Fruit fly (Drosophila melanogaster): Measurements from ENCODE around the gene CG14877.
"Not testable (repeated sequence)": the region's sequence is repeated elsewhere in the genome, so short reads cannot be mapped to it uniquely, and the experiment has no call there.

Gene CG14877

dm6 chr3R:15901097-15901709 is 5.3 kb upstream of the CG14877 start (continued):
- 0 out of 2 replicates have a peak, but pooled peaks have one; percentile 27 for TF ChIP-seq toy (GFP tag; IDR thresholded peaks at IDR 0.05)
- peak; percentile 55 for TF ChIP-seq al (GFP tag; IDR thresholded peaks at IDR 0.05)
- TF ChIP-seq hkb, prd (optimal IDR thresholded peaks at IDR 0.05): not testable (repeated sequence)
- peak; percentile 25; the same call in 1 of the 2 replicates for TF ChIP-seq hkb (GFP tag; IDR thresholded peaks at IDR 0.05)
- TF ChIP-seq CG7372 (GFP tag; IDR thresholded peaks at IDR 0.05), result peak; percentile 46; the same call in 1 of the 2 replicates
- peak; percentile 46; the same call in 1 of the 3 replicates for TF ChIP-seq CG11456 (GFP tag; IDR thresholded peaks at IDR 0.05)
- TF ChIP-seq CG11247 (GFP tag; IDR thresholded peaks at IDR 0.05), result 0 out of 2 replicates have a peak, but pooled peaks have one; percentile 9
- peak; percentile 67; the same call in 2 of the 3 replicates for TF ChIP-seq dysf (GFP tag; IDR thresholded peaks at IDR 0.05)
- TF ChIP-seq prd (GFP tag; IDR thresholded peaks at IDR 0.05), result peak; percentile 47; the same call in 2 of the 3 replicates
- 0 out of 3 replicates have a peak, but pooled peaks have one; percentile 11 for TF ChIP-seq CG2889 (GFP tag; IDR thresholded peaks at IDR 0.05)
- TF ChIP-seq CG9932 (GFP tag; IDR thresholded peaks at IDR 0.05), result peak; percentile 81
- TF ChIP-seq Adf1 (GFP tag; IDR thresholded peaks at IDR 0.05), result peak; percentile 29; the same call in 1 of the 2 replicates
- TF ChIP-seq Atf6 (GFP tag; IDR thresholded peaks at IDR 0.05), result peak; percentile 73
- peak; percentile 91 for TF ChIP-seq Drgx (GFP tag; IDR thresholded peaks at IDR 0.05)
- TF ChIP-seq Xrp1 (GFP tag; IDR thresholded peaks at IDR 0.05), result peak; percentile 39; the same call in 1 of the 2 replicates

dm6 chr3R:15899650-15900049 is 3.8 kb upstream of the CG14877 start:
- TF ChIP-seq run (tag; optimal IDR thresholded peaks at IDR 0.05) (no peak), wek (GFP tag; optimal IDR thresholded peaks at IDR 0.05) (no peak), CG10959 (GFP tag; IDR thresholded peaks at IDR 0.05) (no peak), HLH54F (GFP tag; optimal IDR thresholded peaks at IDR 0.05) (no peak), CG2712 (tag; optimal IDR thresholded peaks at IDR 0.05) (no peak), row (GFP tag; IDR thresholded peaks at IDR 0.05) (0 out of 3 replicates have a peak, but pooled peaks have one; percentile 11), dmrt99B (tag; optimal IDR thresholded peaks at IDR 0.05) (peak; percentile 9), Hr78 (GFP tag; optimal IDR thresholded peaks at IDR 0.05) (no peak), CG10209 (GFP tag; optimal IDR thresholded peaks at IDR 0.05) (no peak), CG18011 (GFP tag; optimal IDR thresholded peaks at IDR 0.05) (no peak), CG18599 (GFP tag; optimal IDR thresholded peaks at IDR 0.05) (peak; percentile 38), CG14014 (GFP tag; IDR thresholded peaks at IDR 0.05) (no peak), Sox102F (GFP tag; optimal IDR thresholded peaks at IDR 0.05) (peak; percentile 15), NfI (GFP tag; optimal IDR thresholded peaks at IDR 0.05) (no peak), grau (tag; optimal IDR thresholded peaks at IDR 0.05) (no peak), CG8944 (GFP tag; optimal IDR thresholded peaks at IDR 0.05) (no peak), CG2116 (GFP tag; optimal IDR thresholded peaks at IDR 0.05) (no peak), CG32532 (GFP tag; IDR thresholded peaks at IDR 0.05) (no peak), CG11247 (GFP tag; IDR thresholded peaks at IDR 0.05) (no peak), gem (tag; optimal IDR thresholded peaks at IDR 0.05) (peak; percentile 8), nerfin-2 (GFP tag; IDR thresholded peaks at IDR 0.05; ENCODE audit: partially characterized antibody) (no peak), slp2 (GFP tag; optimal IDR thresholded peaks at IDR 0.05) (no peak), CG15269 (tag; optimal IDR thresholded peaks at IDR 0.05) (no peak), Drgx (GFP tag; IDR thresholded peaks at IDR 0.05) (peak; percentile 48), hth (optimal IDR thresholded peaks at IDR 0.05) (no peak), CG6765 (GFP tag; optimal IDR thresholded peaks at IDR 0.05) (no peak), CG4282 (GFP tag; optimal IDR thresholded peaks at IDR 0.05) (no peak), tup (GFP tag; optimal IDR thresholded peaks at IDR 0.05) (no peak), CG8924 (tag; optimal IDR thresholded peaks at IDR 0.05) (no peak), onecut (GFP tag; IDR thresholded peaks at IDR 0.05) (no peak), az2 (GFP tag; optimal IDR thresholded peaks at IDR 0.05) (no peak), CG4424 (GFP tag; optimal IDR thresholded peaks at IDR 0.05) (no peak), Hr51 (GFP tag; optimal IDR thresholded peaks at IDR 0.05) (peak in 1 of 2 experiments; percentile 33), trem (tag; optimal IDR thresholded peaks at IDR 0.05) (no peak), CG2199 (GFP tag; IDR thresholded peaks at IDR 0.05) (no peak), CG16863 (GFP tag; optimal IDR thresholded peaks at IDR 0.05) (no peak)
